In genomic region chrX:13119900-13120299, ce11 we compare ENCODE assay signal across 3 worm cellular contexts.
TF ChIP-seq lines count a peak whose summit lies in the region.

No protein-coding gene starts in this region.

TF ChIP-seq in whole organism, L1 larva, 84 proteins besides CTCF, POLR2A, EP300 and RAD21 (continued from another document and continues in another):
- TF ChIP-seq alr-1 (tag; optimal IDR thresholded peaks at IDR 0.05; lab: Kevin White, UChicago; ENCODE audit: borderline replicate concordance): no peak
- TF ChIP-seq C34B4.2 (tag; optimal IDR thresholded peaks at IDR 0.05; lab: Kevin White, UChicago): no peak
- peak; percentile 55 for TF ChIP-seq lin-14 (GFP tag; optimal IDR thresholded peaks at IDR 0.05; lab: Kevin White, UChicago)
- TF ChIP-seq C04F5.9 (tag; optimal IDR thresholded peaks at IDR 0.05; lab: Kevin White, UChicago): no peak
- peak; percentile 56 for TF ChIP-seq nhr-20 (tag; optimal IDR thresholded peaks at IDR 0.05; lab: Kevin White, UChicago)
- no peak for TF ChIP-seq swsn-7 (tag; optimal IDR thresholded peaks at IDR 0.05; lab: Kevin White, UChicago)
- no peak for TF ChIP-seq mef-2 (tag; optimal IDR thresholded peaks at IDR 0.05; lab: Kevin White, UChicago)
- no peak for TF ChIP-seq ets-5 (GFP tag; IDR thresholded peaks at IDR 0.05; lab: Robert Waterston, UW)
- no peak for TF ChIP-seq tbx-2 (tag; optimal IDR thresholded peaks at IDR 0.05; lab: Kevin White, UChicago)
- no peak for TF ChIP-seq vab-15 (tag; optimal IDR thresholded peaks at IDR 0.05; lab: Kevin White, UChicago)
- no peak for TF ChIP-seq fkh-8 (tag; optimal IDR thresholded peaks at IDR 0.05; lab: Kevin White, UChicago)
- TF ChIP-seq nhr-90 (tag; optimal IDR thresholded peaks at IDR 0.05; lab: Kevin White, UChicago; ENCODE audit: poor library complexity): peak; percentile 15
- no peak for TF ChIP-seq hpl-2 (GFP tag; optimal IDR thresholded peaks at IDR 0.05; lab: Kevin White, UChicago)
- no peak for TF ChIP-seq hlh-17 (GFP tag; optimal IDR thresholded peaks at IDR 0.05; lab: Kevin White, UChicago; ENCODE audit: borderline replicate concordance)
- TF ChIP-seq nhr-47 (tag; optimal IDR thresholded peaks at IDR 0.05; lab: Kevin White, UChicago): no peak
- TF ChIP-seq nhr-237 (tag; optimal IDR thresholded peaks at IDR 0.05; lab: Kevin White, UChicago): no peak
- TF ChIP-seq lin-35 (GFP tag; optimal IDR thresholded peaks at IDR 0.05; lab: Kevin White, UChicago): peak in 1 of 2 experiments; percentile 2
- no peak for TF ChIP-seq xbp-1 (tag; optimal IDR thresholded peaks at IDR 0.05; lab: Kevin White, UChicago)
- TF ChIP-seq ztf-4 (tag; optimal IDR thresholded peaks at IDR 0.05; lab: Kevin White, UChicago): no peak
- TF ChIP-seq blmp-1 (tag; optimal IDR thresholded peaks at IDR 0.05; lab: Kevin White, UChicago): peak; percentile 42
- no peak for TF ChIP-seq zip-4 (GFP tag; optimal IDR thresholded peaks at IDR 0.05; lab: Kevin White, UChicago)
- TF ChIP-seq nhr-85 (tag; lab: Kevin White, UChicago): peak; percentile 95
- TF ChIP-seq ceh-90 (tag; optimal IDR thresholded peaks at IDR 0.05; lab: Kevin White, UChicago): no peak
- peak in 1 of 6 experiments; percentile 21 for TF ChIP-seq elt-3 (tag; optimal IDR thresholded peaks at IDR 0.05; lab: Kevin White, UChicago)
- TF ChIP-seq mep-1 (tag; optimal IDR thresholded peaks at IDR 0.05; lab: Kevin White, UChicago): no peak
- no peak for TF ChIP-seq sup-37 (GFP tag; optimal IDR thresholded peaks at IDR 0.05; lab: Kevin White, UChicago)
- TF ChIP-seq snu-23 (GFP tag; optimal IDR thresholded peaks at IDR 0.05; lab: Kevin White, UChicago): peak; percentile 51
- no peak for TF ChIP-seq sptf-1 (tag; optimal IDR thresholded peaks at IDR 0.05; lab: Kevin White, UChicago)
- no peak for TF ChIP-seq unc-98 (GFP tag; IDR thresholded peaks at IDR 0.05; lab: Robert Waterston, UW)
- TF ChIP-seq aha-1 (tag; optimal IDR thresholded peaks at IDR 0.05; lab: Kevin White, UChicago): no peak
- no peak for TF ChIP-seq aly-2 (tag; optimal IDR thresholded peaks at IDR 0.05; lab: Kevin White, UChicago)
- no peak for TF ChIP-seq pqm-1 (tag; optimal IDR thresholded peaks at IDR 0.05; lab: Kevin White, UChicago)
- no peak for TF ChIP-seq ztf-11 (tag; optimal IDR thresholded peaks at IDR 0.05; lab: Kevin White, UChicago)
- no peak for TF ChIP-seq lir-3 (tag; optimal IDR thresholded peaks at IDR 0.05; lab: Kevin White, UChicago; ENCODE audit: poor library complexity)
- TF ChIP-seq F16B12.6 (tag; optimal IDR thresholded peaks at IDR 0.05; lab: Kevin White, UChicago): no peak
- no peak for TF ChIP-seq fkh-10 (GFP tag; optimal IDR thresholded peaks at IDR 0.05; lab: Kevin White, UChicago)
- no peak for TF ChIP-seq nhr-84 (tag; optimal IDR thresholded peaks at IDR 0.05; lab: Kevin White, UChicago)
- no peak for TF ChIP-seq unc-62 (GFP tag; optimal IDR thresholded peaks at IDR 0.05; lab: Kevin White, UChicago)
- TF ChIP-seq rnt-1 (tag; optimal IDR thresholded peaks at IDR 0.05; lab: Kevin White, UChicago): peak; percentile 20
- TF ChIP-seq nhr-12 (tag; optimal IDR thresholded peaks at IDR 0.05; lab: Kevin White, UChicago): no peak
- TF ChIP-seq egl-13 (tag; optimal IDR thresholded peaks at IDR 0.05; lab: Kevin White, UChicago): no peak
- no peak for TF ChIP-seq lin-13 (GFP tag; optimal IDR thresholded peaks at IDR 0.05; lab: Kevin White, UChicago)
- no peak for TF ChIP-seq fkh-4 (tag; optimal IDR thresholded peaks at IDR 0.05; lab: Kevin White, UChicago; ENCODE audit: borderline replicate concordance)
- TF ChIP-seq dpl-1 (GFP tag; optimal IDR thresholded peaks at IDR 0.05; lab: Kevin White, UChicago): no peak
- no peak for TF ChIP-seq Y116A8C.19 (tag; optimal IDR thresholded peaks at IDR 0.05; lab: Kevin White, UChicago; ENCODE audit: borderline replicate concordance)

TF ChIP-seq in whole organism, L2 larva, 48 proteins besides CTCF, POLR2A, EP300 and RAD21 (continued from another document):
- no peak for TF ChIP-seq nhr-6 (tag; optimal IDR thresholded peaks at IDR 0.05; lab: Kevin White, UChicago)
- no peak for TF ChIP-seq snpc-4 (tag; optimal IDR thresholded peaks at IDR 0.05; lab: Kevin White, UChicago)
- TF ChIP-seq aly-2 (tag; optimal IDR thresholded peaks at IDR 0.05; lab: Kevin White, UChicago): no peak
- peak; percentile 23 for TF ChIP-seq nhr-129 (tag; optimal IDR thresholded peaks at IDR 0.05; lab: Kevin White, UChicago)
- TF ChIP-seq sma-9 (GFP tag; optimal IDR thresholded peaks at IDR 0.05; lab: Kevin White, UChicago): peak; percentile 75
- TF ChIP-seq sma-9 (tag; optimal IDR thresholded peaks at IDR 0.05; lab: Kevin White, UChicago): no peak
- TF ChIP-seq ztf-11 (tag; optimal IDR thresholded peaks at IDR 0.05; lab: Kevin White, UChicago): no peak

TF ChIP-seq in whole organism, L3 larva, 47 proteins besides CTCF, POLR2A, EP300 and RAD21 (continued from another document):
- TF ChIP-seq fkh-10 (GFP tag; optimal IDR thresholded peaks at IDR 0.05; lab: Kevin White, UChicago) (no peak), aly-2 (tag; optimal IDR thresholded peaks at IDR 0.05; lab: Kevin White, UChicago) (no peak), nhr-43 (tag; optimal IDR thresholded peaks at IDR 0.05; lab: Kevin White, UChicago; ENCODE audit: poor library complexity, severe bottlenecking) (peak; percentile 38), nhr-237 (tag; optimal IDR thresholded peaks at IDR 0.05; lab: Kevin White, UChicago) (no peak), nhr-23 (tag; optimal IDR thresholded peaks at IDR 0.05; lab: Kevin White, UChicago) (peak; percentile 54)
